Fruit fly (Drosophila melanogaster) whole organism, embryonic: ENCODE data around the gene CG16998.
A peak's percentile ranks its signal among the peaks of the same experiment; 100 is the strongest.

Source experiments
- BEAF-32 ChIP-seq: fragments of 200-800 bp; sonication (Bioruptor generic); optimal IDR thresholded peaks from 3 replicates; lab custom pipeline; 2017; ENCODE audit warnings: missing biosample characterization, missing genetic modification characterization, mild to moderate bottlenecking, moderate library complexity, missing genetic modification reagents
- Bgb ChIP-seq: fragments of 200-800 bp; sonication (Bioruptor generic); IDR thresholded peaks from 2 replicates; pipeline ENCODE4 v1.3.6; 2022; ENCODE audit warnings: missing biosample characterization, missing genetic modification characterization; ENCODE audit not compliant: partially characterized antibody
- CG10209 ChIP-seq: fragments of 200-800 bp; sonication (Bioruptor generic); optimal IDR thresholded peaks from 3 replicates; lab custom pipeline; 2017; ENCODE audit warnings: missing biosample characterization, mild to moderate bottlenecking, missing genetic modification characterization, missing genetic modification reagents
- CG12659 ChIP-seq: fragments of 200-800 bp; sonication (Bioruptor generic); optimal IDR thresholded peaks from 3 replicates; lab custom pipeline; 2017; ENCODE audit warnings: mild to moderate bottlenecking, missing biosample characterization, missing genetic modification reagents, missing genetic modification characterization
- CG15514 ChIP-seq: fragments of 200-800 bp; sonication (Bioruptor generic); optimal IDR thresholded peaks from 3 replicates; lab custom pipeline; 2017; ENCODE audit warnings: missing biosample characterization, missing genetic modification characterization, mild to moderate bottlenecking, moderate library complexity, missing genetic modification reagents
- CG16813 ChIP-seq: fragments of 200-800 bp; sonication (Bioruptor generic); IDR thresholded peaks from 3 replicates; pipeline ENCODE4 v1.3.6; 2022; ENCODE audit warnings: missing biosample characterization, missing genetic modification characterization; ENCODE audit not compliant: partially characterized antibody
- CG16863 ChIP-seq: fragments of 200-800 bp; sonication (Bioruptor generic); optimal IDR thresholded peaks from 3 replicates; lab custom pipeline; 2016; ENCODE audit warnings: missing biosample characterization, missing genetic modification characterization
- CG17568 ChIP-seq: fragments of 200-800 bp; sonication (Bioruptor generic); optimal IDR thresholded peaks from 2 replicates; lab custom pipeline; 2018; ENCODE audit warnings: missing biosample characterization, mild to moderate bottlenecking, missing genetic modification characterization, moderate library complexity
- CG17829 ChIP-seq: fragments of 200-800 bp; optimal IDR thresholded peaks from 2 replicates; lab custom pipeline; 2019; ENCODE audit warnings: missing biosample characterization, mild to moderate bottlenecking, missing genetic modification characterization, moderate library complexity
- CG1792 ChIP-seq: fragments of 200-800 bp; sonication (Bioruptor generic); optimal IDR thresholded peaks from 2 replicates; lab custom pipeline; 2016; ENCODE audit warnings: missing biosample characterization, missing genetic modification characterization
- CG32772 ChIP-seq: fragments of 200-800 bp; sonication (Bioruptor generic); IDR thresholded peaks from 2 replicates; pipeline ENCODE4 v1.3.6; 2022; ENCODE audit warnings: missing biosample characterization, missing genetic modification characterization
- CG33557 ChIP-seq: fragments of 200-800 bp; sonication (Bioruptor generic); optimal IDR thresholded peaks from 2 replicates; lab custom pipeline; 2019; ENCODE audit warnings: missing biosample characterization, mild to moderate bottlenecking, missing genetic modification characterization, moderate library complexity
- CG4617 ChIP-seq: fragments of 200-800 bp; sonication (Bioruptor generic); optimal IDR thresholded peaks from 3 replicates; lab custom pipeline; 2016; ENCODE audit warnings: missing biosample characterization, missing genetic modification characterization, borderline replicate concordance
- CG6683 ChIP-seq: fragments of 200-800 bp; sonication (Bioruptor generic); optimal IDR thresholded peaks from 2 replicates; lab custom pipeline; 2017; ENCODE audit warnings: missing biosample characterization, mild to moderate bottlenecking, missing genetic modification characterization, missing genetic modification reagents
- CG7556 ChIP-seq: fragments of 200-800 bp; sonication (Bioruptor generic); optimal IDR thresholded peaks from 2 replicates; lab custom pipeline; 2017; ENCODE audit warnings: missing biosample characterization, mild to moderate bottlenecking, missing genetic modification characterization
- CG8924 ChIP-seq: fragments of 200-800 bp; optimal IDR thresholded peaks from 3 replicates; lab custom pipeline; 2019; ENCODE audit warnings: missing biosample characterization, mild to moderate bottlenecking, missing genetic modification characterization, moderate library complexity
- Dref ChIP-seq: fragments of 200-800 bp; sonication (Bioruptor generic); IDR thresholded peaks from 2 replicates; pipeline ENCODE4 v1.3.6; 2022; ENCODE audit warnings: missing biosample characterization, missing genetic modification characterization
- Ets97D ChIP-seq: fragments of 200-800 bp; sonication (Bioruptor generic); optimal IDR thresholded peaks from 3 replicates; lab custom pipeline; 2016; ENCODE audit warnings: missing biosample characterization, missing genetic modification characterization
- Gsc ChIP-seq: fragments of 200-800 bp; sonication (Bioruptor generic); IDR thresholded peaks from 2 replicates; pipeline ENCODE4 v1.3.6; 2022; ENCODE audit warnings: missing biosample characterization, missing genetic modification characterization
- H2.0 ChIP-seq: fragments of 200-800 bp; sonication (Bioruptor generic); IDR thresholded peaks from 2 replicates; pipeline ENCODE4 v1.3.6; 2022; ENCODE audit warnings: missing biosample characterization, missing genetic modification characterization
- Hr51 ChIP-seq, 2 experiments: fragments of 200-800 bp; sonication (Bioruptor generic); optimal IDR thresholded peaks; 2 replicates in 1 of 2; 3 replicates in 1 of 2; lab custom pipeline; 2016 to 2018; ENCODE audit warnings: missing biosample characterization in 2 of 2, missing genetic modification characterization in 2 of 2, mild to moderate bottlenecking in 1 of 2, moderate library complexity in 1 of 2
- NC2β ChIP-seq: fragments of 200-800 bp; sonication (Bioruptor generic); optimal IDR thresholded peaks from 2 replicates; lab custom pipeline; 2016; ENCODE audit warnings: missing biosample characterization, missing genetic modification characterization
- NFAT ChIP-seq: fragments of 200-800 bp; sonication (Bioruptor generic); IDR thresholded peaks from 2 replicates; pipeline ENCODE4 v1.3.6; 2022; ENCODE audit warnings: missing biosample characterization, missing genetic modification characterization
- Opbp ChIP-seq: fragments of 200-800 bp; sonication (Bioruptor generic); IDR thresholded peaks from 3 replicates; pipeline ENCODE4 v1.3.6; 2022; ENCODE audit warnings: missing biosample characterization, missing genetic modification characterization; ENCODE audit not compliant: partially characterized antibody
- Optix ChIP-seq: fragments of 200-800 bp; sonication (Bioruptor generic); IDR thresholded peaks from 3 replicates; pipeline ENCODE4 v1.3.6; 2022; ENCODE audit warnings: missing biosample characterization, missing genetic modification characterization
- Xbp1 ChIP-seq: fragments of 200-800 bp; sonication (Bioruptor generic); optimal IDR thresholded peaks from 3 replicates; lab custom pipeline; 2016; ENCODE audit warnings: missing biosample characterization, mild to moderate bottlenecking, missing genetic modification characterization
- Xrp1 ChIP-seq: fragments of 200-800 bp; sonication (Bioruptor generic); IDR thresholded peaks from 2 replicates; pipeline ENCODE4 v1.3.6; 2022; ENCODE audit warnings: missing biosample characterization, missing genetic modification characterization
- cato ChIP-seq: fragments of 200-800 bp; sonication (Bioruptor generic); optimal IDR thresholded peaks from 2 replicates; lab custom pipeline; 2016; ENCODE audit warnings: missing biosample characterization, missing genetic modification characterization, borderline replicate concordance
- chn ChIP-seq: fragments of 200-800 bp; sonication (Bioruptor generic); optimal IDR thresholded peaks from 2 replicates; lab custom pipeline; 2016; ENCODE audit warnings: missing biosample characterization, missing genetic modification characterization
- fu2 ChIP-seq: fragments of 200-800 bp; sonication (Bioruptor generic); optimal IDR thresholded peaks from 2 replicates; lab custom pipeline; 2016; ENCODE audit warnings: missing biosample characterization, missing genetic modification characterization
- h ChIP-seq: fragments of >200 bp; optimal IDR thresholded peaks from 2 replicates; lab custom pipeline; 2017
- jing ChIP-seq: fragments of 200-800 bp; sonication (Bioruptor generic); optimal IDR thresholded peaks from 2 replicates; lab custom pipeline; 2018; ENCODE audit warnings: missing biosample characterization, mild to moderate bottlenecking, missing genetic modification characterization
- mam ChIP-seq: fragments of 200-800 bp; sonication (Bioruptor generic); optimal IDR thresholded peaks from 3 replicates; lab custom pipeline; 2016; ENCODE audit warnings: missing biosample characterization, missing genetic modification characterization
- nerfin-1 ChIP-seq: fragments of 200-800 bp; sonication (Bioruptor generic); optimal IDR thresholded peaks from 3 replicates; lab custom pipeline; 2019; ENCODE audit warnings: missing biosample characterization, mild to moderate bottlenecking, missing genetic modification characterization, moderate library complexity
- nmo ChIP-seq: fragments of 200-800 bp; sonication (Bioruptor generic); optimal IDR thresholded peaks from 2 replicates; lab custom pipeline; 2018; ENCODE audit warnings: missing biosample characterization, mild to moderate bottlenecking, missing genetic modification characterization, moderate library complexity
- pho ChIP-seq: fragments of 200-800 bp; sonication (Bioruptor generic); optimal IDR thresholded peaks from 2 replicates; lab custom pipeline; 2016; ENCODE audit warnings: missing biosample characterization, missing genetic modification characterization
- pita ChIP-seq: fragments of 200-800 bp; sonication (Bioruptor generic); optimal IDR thresholded peaks from 2 replicates; lab custom pipeline; 2017; ENCODE audit warnings: missing biosample characterization, mild to moderate bottlenecking, missing genetic modification characterization
- repo ChIP-seq: fragments of 200-800 bp; sonication (Bioruptor generic); optimal IDR thresholded peaks from 2 replicates; lab custom pipeline; 2016; ENCODE audit warnings: missing biosample characterization, missing genetic modification characterization
- slbo ChIP-seq: fragments of 200-800 bp; sonication (Bioruptor generic); IDR thresholded peaks from 2 replicates; pipeline ENCODE4 v1.3.6; 2022; ENCODE audit warnings: missing biosample characterization, missing genetic modification characterization
- ssp ChIP-seq: fragments of 200-800 bp; sonication (Bioruptor generic); IDR thresholded peaks from 2 replicates; pipeline ENCODE4 v1.3.6; 2022; ENCODE audit warnings: missing biosample characterization, missing genetic modification characterization
- sug ChIP-seq: fragments of 200-800 bp; optimal IDR thresholded peaks from 2 replicates; lab custom pipeline; 2019; ENCODE audit warnings: missing biosample characterization, mild to moderate bottlenecking, missing genetic modification characterization, moderate library complexity
- zen ChIP-seq: fragments of 200-800 bp; sonication (Bioruptor generic); optimal IDR thresholded peaks from 3 replicates; lab custom pipeline; 2018; ENCODE audit warnings: missing biosample characterization, mild to moderate bottlenecking, missing genetic modification characterization, moderate library complexity

The CG16998 gene

dm6 chr3L:7510414-7511384 lies 28.9 kb downstream of the CG16998 start, which contains the start of gene CG7546 (continued):
- peak; percentile 49 for TF ChIP-seq Dref (GFP tag; lab: Robert Waterston, UW)
- TF ChIP-seq CG17829 (tag; lab: Kevin White, UChicago), result peak; percentile 31
- TF ChIP-seq nerfin-1 (tag; lab: Kevin White, UChicago), result peak; percentile 27
- TF ChIP-seq CG7556 (GFP tag; lab: Kevin White, UChicago), result peak; percentile 30
- TF ChIP-seq pita (GFP tag; lab: Kevin White, UChicago), result peak; percentile 68
- TF ChIP-seq sug (tag; lab: Kevin White, UChicago), result peak; percentile 48
- peak; percentile 36 for TF ChIP-seq BEAF-32 (GFP tag; lab: Kevin White, UChicago)
- no peak for TF ChIP-seq Xrp1 (GFP tag; lab: Robert Waterston, UW)
- no peak for TF ChIP-seq chn (GFP tag; lab: Kevin White, UChicago)
- peak; percentile 24 for TF ChIP-seq CG10209 (GFP tag; lab: Kevin White, UChicago)
- no peak for TF ChIP-seq Gsc (GFP tag; lab: Robert Waterston, UW)
- TF ChIP-seq Bgb (GFP tag; lab: Robert Waterston, UW), result no peak
- no peak for TF ChIP-seq ssp (GFP tag; lab: Robert Waterston, UW)
- TF ChIP-seq Hr51 (GFP tag; optimal IDR thresholded peaks at IDR 0.05; lab: Kevin White, UChicago), result peak in 1 of 2 experiments; percentile 40
- TF ChIP-seq CG15514 (GFP tag; lab: Kevin White, UChicago), result peak; percentile 20
- no peak for TF ChIP-seq fu2 (GFP tag; lab: Kevin White, UChicago)
- peak; percentile 63 for TF ChIP-seq Xbp1
- peak; percentile 19 for TF ChIP-seq CG33557 (GFP tag; lab: Kevin White, UChicago)
- TF ChIP-seq NC2β (GFP tag; lab: Kevin White, UChicago), result peak; percentile 16
- peak; percentile 16 for TF ChIP-seq CG16863
- TF ChIP-seq CG17568 (GFP tag; lab: Kevin White, UChicago), result no peak
- TF ChIP-seq repo (GFP tag; lab: Kevin White, UChicago), result no peak
- TF ChIP-seq zen (tag; lab: Kevin White, UChicago), result peak; percentile 10
- TF ChIP-seq slbo, result peak; percentile 69
- peak; percentile 56 for TF ChIP-seq nmo (GFP tag; lab: Kevin White, UChicago)
- no peak; the same call in 1 of the 2 replicates for TF ChIP-seq NFAT (GFP tag; lab: Robert Waterston, UW)
- TF ChIP-seq cato (GFP tag; lab: Kevin White, UChicago), result no peak
- peak; percentile 7 for TF ChIP-seq mam (GFP tag; lab: Kevin White, UChicago)
- peak; percentile 41 for TF ChIP-seq CG8924 (tag; lab: Kevin White, UChicago)
- peak; percentile 39 for TF ChIP-seq Ets97D (GFP tag; lab: Kevin White, UChicago)
- no peak for TF ChIP-seq pho (GFP tag; lab: Kevin White, UChicago)
- TF ChIP-seq CG12659, result peak; percentile 69
- peak; percentile 91 for TF ChIP-seq CG4617 (GFP tag; lab: Kevin White, UChicago)
- TF ChIP-seq CG32772 (GFP tag; lab: Robert Waterston, UW), result no peak
- TF ChIP-seq, all 482 proteins: peak for 147

dm6 chr3L:7506117-7506516 lies 33.5 kb downstream of the CG16998 start, which contains the start of gene CG7548:
Gene CG7548, minus strand, starts transcription at chr3L:7506217.
- TF ChIP-seq CG16813 (GFP tag; lab: Robert Waterston, UW) (no peak), H2.0 (no peak), jing (GFP tag; lab: Kevin White, UChicago) (no peak), CG1792 (GFP tag; lab: Kevin White, UChicago) (no peak), h (no peak), CG6683 (no peak), Optix (no peak), Opbp (GFP tag; lab: Robert Waterston, UW) (no peak)
